Fruit fly (Drosophila melanogaster) whole organism, embryonic: ENCODE results near the gene CG4709.

Experiments used
- Ada2b ChIP-seq: fragments of 200-800 bp; sonication (Bioruptor generic); IDR thresholded peaks from 2 replicates; pipeline ENCODE4 v1.3.6; 2022; ENCODE audit warnings: missing biosample characterization, missing genetic modification characterization
- CG10147 ChIP-seq: fragments of 200-800 bp; sonication (Bioruptor generic); optimal IDR thresholded peaks from 2 replicates; lab custom pipeline; 2019; ENCODE audit warnings: missing biosample characterization, mild to moderate bottlenecking, missing genetic modification characterization, moderate library complexity
- CG10267 ChIP-seq: fragments of 200-800 bp; sonication (Bioruptor generic); optimal IDR thresholded peaks from 2 replicates; lab custom pipeline; 2018; ENCODE audit warnings: missing biosample characterization, mild to moderate bottlenecking, missing genetic modification characterization, moderate library complexity
- CG10321 ChIP-seq: fragments of 200-800 bp; sonication (Bioruptor generic); IDR thresholded peaks from 2 replicates; pipeline ENCODE4 v1.3.6; 2022; ENCODE audit warnings: missing biosample characterization, missing genetic modification characterization
- CG10565 ChIP-seq: fragments of 200-800 bp; sonication (Bioruptor generic); optimal IDR thresholded peaks from 3 replicates; lab custom pipeline; 2016; ENCODE audit warnings: missing biosample characterization, mild to moderate bottlenecking, missing genetic modification characterization
- CG11085 ChIP-seq: fragments of 200-800 bp; sonication (Bioruptor generic); IDR thresholded peaks from 2 replicates; pipeline ENCODE4 v1.3.6; 2022; ENCODE audit warnings: missing biosample characterization, missing genetic modification characterization
- CG12219 ChIP-seq: fragments of 200-800 bp; sonication (Bioruptor generic); optimal IDR thresholded peaks from 3 replicates; lab custom pipeline; 2018; ENCODE audit warnings: missing biosample characterization, mild to moderate bottlenecking, missing genetic modification characterization
- CG12942 ChIP-seq: fragments of 200-800 bp; sonication (Bioruptor generic); optimal IDR thresholded peaks from 3 replicates; lab custom pipeline; 2016; ENCODE audit warnings: missing biosample characterization, missing genetic modification characterization
- CG17568 ChIP-seq: fragments of 200-800 bp; sonication (Bioruptor generic); optimal IDR thresholded peaks from 2 replicates; lab custom pipeline; 2018; ENCODE audit warnings: missing biosample characterization, mild to moderate bottlenecking, missing genetic modification characterization, moderate library complexity
- CG3065 ChIP-seq: fragments of 200-800 bp; sonication (Bioruptor generic); optimal IDR thresholded peaks from 2 replicates; lab custom pipeline; 2016; ENCODE audit warnings: missing biosample characterization, missing genetic modification characterization
- CG32772 ChIP-seq: fragments of 200-800 bp; sonication (Bioruptor generic); IDR thresholded peaks from 2 replicates; pipeline ENCODE4 v1.3.6; 2022; ENCODE audit warnings: missing biosample characterization, missing genetic modification characterization
- CG33213 ChIP-seq: fragments of 200-800 bp; sonication (Bioruptor generic); optimal IDR thresholded peaks from 3 replicates; lab custom pipeline; 2016; ENCODE audit warnings: missing biosample characterization, missing genetic modification characterization
- CG4282 ChIP-seq: fragments of 200-800 bp; sonication (Bioruptor generic); optimal IDR thresholded peaks from 2 replicates; lab custom pipeline; 2016; ENCODE audit warnings: missing biosample characterization, missing genetic modification characterization
- CG7271 ChIP-seq: fragments of 200-800 bp; sonication (Bioruptor generic); optimal IDR thresholded peaks from 2 replicates; lab custom pipeline; 2018; ENCODE audit warnings: missing biosample characterization, mild to moderate bottlenecking, missing genetic modification characterization, moderate library complexity
- CG7928 ChIP-seq: fragments of 200-800 bp; sonication (Bioruptor generic); optimal IDR thresholded peaks from 2 replicates; lab custom pipeline; 2017; ENCODE audit warnings: missing biosample characterization, mild to moderate bottlenecking, missing genetic modification characterization
- CG7987 ChIP-seq: fragments of 200-800 bp; sonication (Bioruptor generic); optimal IDR thresholded peaks from 2 replicates; lab custom pipeline; 2018; ENCODE audit warnings: missing biosample characterization, mild to moderate bottlenecking, missing genetic modification characterization, moderate library complexity
- CG8281 ChIP-seq: fragments of 200-800 bp; sonication (Bioruptor generic); optimal IDR thresholded peaks from 2 replicates; lab custom pipeline; 2018; ENCODE audit warnings: missing biosample characterization, mild to moderate bottlenecking, missing genetic modification characterization, moderate library complexity
- CG8388 ChIP-seq: fragments of 200-800 bp; sonication (Bioruptor generic); optimal IDR thresholded peaks from 2 replicates; lab custom pipeline; 2019; ENCODE audit warnings: missing biosample characterization, mild to moderate bottlenecking, missing genetic modification characterization, moderate library complexity
- CG8478 ChIP-seq: fragments of >200 bp; optimal IDR thresholded peaks from 2 replicates; lab custom pipeline; 2018
- CG9215 ChIP-seq: fragments of 200-800 bp; sonication (Bioruptor generic); IDR thresholded peaks from 2 replicates; pipeline ENCODE4 v1.3.6; 2022; ENCODE audit warnings: missing biosample characterization, missing genetic modification characterization
- CG9876 ChIP-seq: fragments of 200-800 bp; sonication (Bioruptor generic); optimal IDR thresholded peaks from 2 replicates; lab custom pipeline; 2016; ENCODE audit warnings: missing biosample characterization, missing genetic modification characterization
- D19B ChIP-seq: fragments of 200-800 bp; sonication (Bioruptor generic); optimal IDR thresholded peaks from 2 replicates; lab custom pipeline; 2017; ENCODE audit warnings: missing biosample characterization, mild to moderate bottlenecking, missing genetic modification characterization
- Dek ChIP-seq: fragments of 200-800 bp; sonication (Bioruptor generic); optimal IDR thresholded peaks from 3 replicates; lab custom pipeline; 2019; ENCODE audit warnings: missing biosample characterization, mild to moderate bottlenecking, missing genetic modification characterization, moderate library complexity
- Dip2 ChIP-seq: fragments of 200-800 bp; sonication (Bioruptor generic); IDR thresholded peaks from 2 replicates; pipeline ENCODE4 v1.3.6; 2022; ENCODE audit warnings: missing biosample characterization, missing genetic modification characterization
- Dref ChIP-seq: fragments of 200-800 bp; sonication (Bioruptor generic); IDR thresholded peaks from 2 replicates; pipeline ENCODE4 v1.3.6; 2022; ENCODE audit warnings: missing biosample characterization, missing genetic modification characterization
- Hmx ChIP-seq: fragments of 200-800 bp; sonication (Bioruptor generic); optimal IDR thresholded peaks from 2 replicates; lab custom pipeline; 2016; ENCODE audit warnings: missing biosample characterization, missing genetic modification characterization
- NK7.1 ChIP-seq: fragments of 200-800 bp; sonication (Bioruptor generic); optimal IDR thresholded peaks from 3 replicates; lab custom pipeline; 2016; ENCODE audit warnings: missing biosample characterization, missing genetic modification characterization
- Optix ChIP-seq: fragments of 200-800 bp; sonication (Bioruptor generic); IDR thresholded peaks from 3 replicates; pipeline ENCODE4 v1.3.6; 2022; ENCODE audit warnings: missing biosample characterization, missing genetic modification characterization
- Scr ChIP-seq: fragments of 200-800 bp; sonication (Bioruptor generic); IDR thresholded peaks from 2 replicates; pipeline ENCODE4 v1.3.6; 2022; ENCODE audit warnings: missing biosample characterization, missing genetic modification characterization; ENCODE audit not compliant: partially characterized antibody
- Side ChIP-seq: fragments of 200-800 bp; sonication (Bioruptor generic); optimal IDR thresholded peaks from 2 replicates; lab custom pipeline; 2016; ENCODE audit warnings: missing biosample characterization, missing genetic modification characterization
- Sin3A ChIP-seq: fragments of >200 bp; optimal IDR thresholded peaks from 2 replicates; lab custom pipeline; 2018
- Sry-β ChIP-seq: fragments of 200-800 bp; sonication (Bioruptor generic); optimal IDR thresholded peaks from 2 replicates; lab custom pipeline; 2018; ENCODE audit warnings: missing biosample characterization, mild to moderate bottlenecking, missing genetic modification characterization, moderate library complexity
- Xrp1 ChIP-seq: fragments of 200-800 bp; sonication (Bioruptor generic); IDR thresholded peaks from 2 replicates; pipeline ENCODE4 v1.3.6; 2022; ENCODE audit warnings: missing biosample characterization, missing genetic modification characterization
- bsh ChIP-seq, 2 experiments: fragments of 200-800 bp; sonication (Bioruptor generic); optimal IDR thresholded peaks; 2 replicates each; lab custom pipeline; 2017 to 2018; ENCODE audit warnings: mild to moderate bottlenecking in 2 of 2, missing biosample characterization in 2 of 2, missing genetic modification characterization in 2 of 2, moderate library complexity in 1 of 2
- cg ChIP-seq: fragments of 200-800 bp; sonication (Bioruptor generic); optimal IDR thresholded peaks from 3 replicates; lab custom pipeline; 2019; ENCODE audit warnings: missing biosample characterization, mild to moderate bottlenecking, missing genetic modification characterization, moderate library complexity
- chm ChIP-seq: fragments of 200-800 bp; sonication (Bioruptor generic); IDR thresholded peaks from 2 replicates; pipeline ENCODE4 v1.3.6; 2022; ENCODE audit warnings: missing biosample characterization, missing genetic modification characterization
- da ChIP-seq: fragments of 200-800 bp; sonication (Bioruptor generic); optimal IDR thresholded peaks from 2 replicates; lab custom pipeline; 2016; ENCODE audit warnings: missing biosample characterization, missing genetic modification characterization
- en ChIP-seq: fragments of 200-800 bp; sonication (Bioruptor generic); optimal IDR thresholded peaks from 2 replicates; lab custom pipeline; 2016; ENCODE audit warnings: missing biosample characterization, missing genetic modification characterization
- fu2 ChIP-seq: fragments of 200-800 bp; sonication (Bioruptor generic); optimal IDR thresholded peaks from 2 replicates; lab custom pipeline; 2016; ENCODE audit warnings: missing biosample characterization, missing genetic modification characterization
- gcm2 ChIP-seq: fragments of 200-800 bp; sonication (Bioruptor generic); optimal IDR thresholded peaks from 2 replicates; lab custom pipeline; 2016; ENCODE audit warnings: missing biosample characterization, missing genetic modification characterization
- gfzf ChIP-seq: fragments of 200-800 bp; sonication (Bioruptor generic); optimal IDR thresholded peaks from 2 replicates; lab custom pipeline; 2016; ENCODE audit warnings: missing biosample characterization, mild to moderate bottlenecking, missing genetic modification characterization, moderate library complexity
- hb ChIP-seq: fragments of 200-800 bp; sonication (Bioruptor generic); IDR thresholded peaks from 3 replicates; pipeline ENCODE4 v1.3.6; 2022; ENCODE audit warnings: missing biosample characterization, missing genetic modification characterization; ENCODE audit not compliant: partially characterized antibody
- kah ChIP-seq: fragments of 200-800 bp; sonication (Bioruptor generic); optimal IDR thresholded peaks from 2 replicates; lab custom pipeline; 2018; ENCODE audit warnings: missing biosample characterization, mild to moderate bottlenecking, missing genetic modification characterization
- kni ChIP-seq: fragments of 200-800 bp; sonication (Bioruptor generic); optimal IDR thresholded peaks from 3 replicates; lab custom pipeline; 2017; ENCODE audit warnings: mild to moderate bottlenecking, missing biosample characterization, missing genetic modification reagents, missing genetic modification characterization
- knrl ChIP-seq: fragments of 200-800 bp; sonication (Bioruptor generic); IDR thresholded peaks from 3 replicates; pipeline ENCODE4 v1.3.6; 2022; ENCODE audit warnings: missing biosample characterization, missing genetic modification characterization; ENCODE audit not compliant: partially characterized antibody
- luna ChIP-seq: fragments of 200-800 bp; sonication (Bioruptor generic); optimal IDR thresholded peaks from 2 replicates; lab custom pipeline; 2016; ENCODE audit warnings: missing biosample characterization, missing genetic modification characterization
- pan ChIP-seq, 4 experiments: fragments of >200 bp in 3 of 4; fragments of 200-800 bp in 1 of 4; sonication (Bioruptor generic) in 1 of 4; optimal IDR thresholded peaks in 3 of 4; IDR thresholded peaks in 1 of 4; 2 replicates each; pipeline versions ENCODE4 v1.3.6 to Lab custom; 2017 to 2022; ENCODE audit warnings: missing biosample characterization in 2 of 4, missing genetic modification characterization in 2 of 4, mixed read lengths in 1 of 4
- psq ChIP-seq: fragments of 200-800 bp; sonication (Bioruptor generic); optimal IDR thresholded peaks from 2 replicates; lab custom pipeline; 2017; ENCODE audit warnings: missing biosample characterization, missing genetic modification characterization
- sisA ChIP-seq: fragments of 200-800 bp; sonication (Bioruptor generic); IDR thresholded peaks from 2 replicates; pipeline ENCODE4 v1.3.6; 2022; ENCODE audit warnings: missing biosample characterization, missing genetic modification characterization
- tup ChIP-seq: fragments of 200-800 bp; sonication (Bioruptor generic); optimal IDR thresholded peaks from 2 replicates; lab custom pipeline; 2016; ENCODE audit warnings: missing biosample characterization, mild to moderate bottlenecking, missing genetic modification characterization, moderate library complexity
- twi ChIP-seq: fragments of 200-800 bp; optimal IDR thresholded peaks from 2 replicates; lab custom pipeline; 2019; ENCODE audit warnings: missing biosample characterization, mild to moderate bottlenecking, missing genetic modification characterization, moderate library complexity

The CG4709 gene

dm6 chr2L:9954119-9954518 is at the start of gene CG4709, which contains the start of gene CG13126 (continued):
- TF ChIP-seq Side (GFP tag; lab: Kevin White, UChicago) (peak; percentile 28), CG12942 (GFP tag; lab: Kevin White, UChicago) (peak; percentile 87), D19B (GFP tag; lab: Kevin White, UChicago) (peak; percentile 81), Optix (GFP tag; lab: Robert Waterston, UW) (peak; percentile 66; the same call in 2 of the 3 replicates), CG7987 (peak; percentile 60), NK7.1 (GFP tag; lab: Kevin White, UChicago) (peak; percentile 29), CG4282 (GFP tag; lab: Kevin White, UChicago) (no peak), Sry-β (GFP tag; lab: Kevin White, UChicago) (peak; percentile 61), hb (GFP tag; lab: Robert Waterston, UW) (no peak), CG7928 (GFP tag; lab: Kevin White, UChicago) (peak; percentile 46), CG10267 (tag; lab: Kevin White, UChicago) (peak; percentile 99), Dref (GFP tag; lab: Robert Waterston, UW) (peak; percentile 33; the same call in 1 of the 2 replicates), CG33213 (GFP tag; lab: Kevin White, UChicago) (peak; percentile 49), CG7271 (tag; lab: Kevin White, UChicago) (peak; percentile 93), CG8478 (lab: Kevin White, UChicago) (no peak), kah (GFP tag; lab: Kevin White, UChicago) (peak; percentile 77), Dek (tag; lab: Kevin White, UChicago) (peak; percentile 92), CG9876 (GFP tag; lab: Kevin White, UChicago) (no peak), CG17568 (GFP tag; lab: Kevin White, UChicago) (peak; percentile 85), fu2 (GFP tag; lab: Kevin White, UChicago) (peak; percentile 5), CG8281 (tag; lab: Kevin White, UChicago) (peak; percentile 76), tup (GFP tag; lab: Kevin White, UChicago) (peak; percentile 56), cg (GFP tag; lab: Kevin White, UChicago) (no peak), kni (GFP tag; lab: Kevin White, UChicago) (no peak), twi (tag; lab: Kevin White, UChicago) (peak; percentile 81), CG9215 (GFP tag; lab: Robert Waterston, UW) (peak; percentile 85), CG10321 (GFP tag; lab: Robert Waterston, UW) (peak; percentile 58), CG12219 (GFP tag; lab: Kevin White, UChicago) (peak; percentile 70), luna (GFP tag; lab: Kevin White, UChicago) (no peak), gcm2 (GFP tag; lab: Kevin White, UChicago) (no peak), CG10565 (GFP tag; lab: Kevin White, UChicago) (peak; percentile 51), CG3065 (GFP tag; lab: Kevin White, UChicago) (peak; percentile 84), sisA (GFP tag; lab: Robert Waterston, UW) (peak; percentile 79), pan (optimal IDR thresholded peaks at IDR 0.05; lab: Kevin White, UChicago) (no peak), pan (GFP tag; optimal IDR thresholded peaks at IDR 0.05 in 1 of 2, IDR thresholded peaks at IDR 0.05 in 1 of 2) (peak in 1 of 2 experiments; percentile 94), knrl (no peak), CG32772 (GFP tag; lab: Robert Waterston, UW) (peak; percentile 89), Sin3A (lab: Kevin White, UChicago) (peak; percentile 18), en (GFP tag; lab: Kevin White, UChicago) (peak; percentile 24), Xrp1 (GFP tag; lab: Robert Waterston, UW) (peak; percentile 97), gfzf (GFP tag; lab: Kevin White, UChicago) (no peak), CG10147 (peak; percentile 88), CG11085 (peak; percentile 77), chm (GFP tag; lab: Robert Waterston, UW) (peak; percentile 33; the same call in 1 of the 2 replicates), bsh (GFP tag; optimal IDR thresholded peaks at IDR 0.05; lab: Kevin White, UChicago) (peak; percentile 63 to 92), CG8388 (peak; percentile 90), Ada2b (GFP tag; lab: Robert Waterston, UW) (peak; percentile 80), psq (peak; percentile 64), Hmx (GFP tag; lab: Kevin White, UChicago) (no peak), Scr (GFP tag; lab: Robert Waterston, UW) (no peak), da (GFP tag; lab: Kevin White, UChicago) (no peak), Dip2 (GFP tag; lab: Robert Waterston, UW) (no peak)
